Worm (Caenorhabditis elegans) whole organism, L3 larva: ENCODE data around the gene zer-1.

Experiments used
- ama-1 ChIP-seq: fragments of 150-350 bp; optimal IDR thresholded peaks from 2 replicates; lab custom pipeline; 2018
- ceh-16 ChIP-seq: sonication (generic microtip); optimal IDR thresholded peaks from 2 replicates; lab custom pipeline; 2017; ENCODE audit warnings: missing biosample characterization, missing genetic modification characterization
- ceh-28 ChIP-seq: fragments of 150-350 bp; optimal IDR thresholded peaks from 2 replicates; lab custom pipeline; 2014; ENCODE audit warnings: missing biosample characterization, missing genetic modification reagents, missing genetic modification characterization
- ceh-82 ChIP-seq: fragments of 150-350 bp; optimal IDR thresholded peaks from 2 replicates; lab custom pipeline; 2014; ENCODE audit warnings: missing biosample characterization, missing genetic modification characterization
- ceh-9 ChIP-seq: sonication (generic microtip); optimal IDR thresholded peaks from 2 replicates; lab custom pipeline; 2018; ENCODE audit warnings: missing biosample characterization, missing genetic modification characterization
- daf-12 ChIP-seq: fragments of 150-350 bp; optimal IDR thresholded peaks from 2 replicates; lab custom pipeline; 2014; ENCODE audit warnings: missing biosample characterization, missing genetic modification reagents, missing genetic modification characterization
- elt-1 ChIP-seq: fragments of 150-350 bp; optimal IDR thresholded peaks from 2 replicates; lab custom pipeline; 2014; ENCODE audit warnings: missing biosample characterization, missing genetic modification characterization
- elt-2 ChIP-seq: sonication (generic microtip); optimal IDR thresholded peaks from 2 replicates; lab custom pipeline; 2016; ENCODE audit warnings: missing genetic modification reagents, mild to moderate bottlenecking, missing genetic modification characterization, missing compliant biosample characterization
- eor-1 ChIP-seq, 2 experiments: fragments of 150-350 bp; optimal IDR thresholded peaks; 2 replicates each; lab custom pipeline; 2014 to 2018; ENCODE audit warnings: missing biosample characterization in 2 of 2, missing genetic modification characterization in 2 of 2
- fkh-10 ChIP-seq: sonication (generic microtip); optimal IDR thresholded peaks from 2 replicates; lab custom pipeline; 2017; ENCODE audit warnings: missing biosample characterization, missing genetic modification reagents, missing genetic modification characterization
- fkh-2 ChIP-seq: fragments of 150-350 bp; optimal IDR thresholded peaks from 2 replicates; lab custom pipeline; 2014; ENCODE audit warnings: missing biosample characterization, missing genetic modification reagents, missing genetic modification characterization
- hmg-11 ChIP-seq: sonication (generic microtip); optimal IDR thresholded peaks from 2 replicates; lab custom pipeline; 2016; ENCODE audit warnings: missing genetic modification characterization, missing compliant biosample characterization
- jun-1 ChIP-seq: fragments of 150-350 bp; optimal IDR thresholded peaks from 2 replicates; lab custom pipeline; 2014; ENCODE audit warnings: missing biosample characterization, missing genetic modification reagents, missing genetic modification characterization
- lin-15B ChIP-seq: fragments of 150-350 bp; optimal IDR thresholded peaks from 2 replicates; lab custom pipeline; 2014; ENCODE audit warnings: missing biosample characterization, missing genetic modification characterization
- lin-39 ChIP-seq: fragments of 150-350 bp; optimal IDR thresholded peaks from 2 replicates; lab custom pipeline; 2018; ENCODE audit warnings: missing biosample characterization, missing genetic modification reagents, missing genetic modification characterization
- lsy-12 ChIP-seq: sonication (generic microtip); optimal IDR thresholded peaks from 2 replicates; lab custom pipeline; 2016; ENCODE audit warnings: mild to moderate bottlenecking, missing genetic modification characterization, missing compliant biosample characterization
- mml-1 ChIP-seq: fragments of 150-350 bp; sonication (generic microtip); optimal IDR thresholded peaks from 3 replicates; lab custom pipeline; 2014; ENCODE audit warnings: missing biosample characterization, missing genetic modification characterization
- nfya-1 ChIP-seq: sonication (generic microtip); optimal IDR thresholded peaks from 2 replicates; lab custom pipeline; 2017; ENCODE audit warnings: missing genetic modification characterization, mild to moderate bottlenecking, missing compliant biosample characterization, antibody characterized with exemption, moderate library complexity; ENCODE audit not compliant: insufficient read depth
- nhr-23 ChIP-seq: fragments of 150-350 bp; optimal IDR thresholded peaks from 2 replicates; lab custom pipeline; 2014; ENCODE audit warnings: missing biosample characterization, missing genetic modification reagents, missing genetic modification characterization
- nhr-237 ChIP-seq: fragments of 150-350 bp; optimal IDR thresholded peaks from 2 replicates; lab custom pipeline; 2014; ENCODE audit warnings: missing biosample characterization, missing genetic modification characterization
- nhr-25 ChIP-seq: sonication (generic microtip); optimal IDR thresholded peaks from 2 replicates; lab custom pipeline; 2017; ENCODE audit warnings: missing biosample characterization, missing genetic modification characterization
- nhr-28 ChIP-seq: fragments of 150-350 bp; optimal IDR thresholded peaks from 2 replicates; lab custom pipeline; 2014; ENCODE audit warnings: missing biosample characterization, missing genetic modification characterization
- nhr-76 ChIP-seq: fragments of 150-350 bp; sonication (generic microtip); optimal IDR thresholded peaks from 5 replicates; lab custom pipeline; 2014; ENCODE audit warnings: missing biosample characterization, missing genetic modification characterization
- pha-4 ChIP-seq: fragments of 150-350 bp; optimal IDR thresholded peaks from 2 replicates; lab custom pipeline; 2014; ENCODE audit warnings: missing biosample characterization, missing genetic modification reagents, missing genetic modification characterization
- pqm-1 ChIP-seq: fragments of 150-350 bp; optimal IDR thresholded peaks from 2 replicates; lab custom pipeline; 2017; ENCODE audit warnings: missing biosample characterization, missing genetic modification characterization, inconsistent platforms
- sea-2 ChIP-seq: fragments of 150-350 bp; sonication (generic microtip); optimal IDR thresholded peaks from 4 replicates; lab custom pipeline; 2014; ENCODE audit warnings: missing biosample characterization, missing genetic modification reagents, missing genetic modification characterization
- skn-1 ChIP-seq: fragments of 150-350 bp; optimal IDR thresholded peaks from 2 replicates; lab custom pipeline; 2014; ENCODE audit warnings: missing biosample characterization, missing genetic modification characterization
- tbx-2 ChIP-seq: sonication (generic microtip); optimal IDR thresholded peaks from 2 replicates; lab custom pipeline; 2016; ENCODE audit warnings: mild to moderate bottlenecking, missing genetic modification characterization, missing compliant biosample characterization
- unc-39 ChIP-seq: sonication (generic microtip); optimal IDR thresholded peaks from 4 replicates; lab custom pipeline; 2017; ENCODE audit warnings: missing biosample characterization, missing genetic modification characterization
- unc-62 ChIP-seq: fragments of 150-350 bp; sonication (generic microtip); optimal IDR thresholded peaks from 4 replicates; lab custom pipeline; 2014; ENCODE audit warnings: missing biosample characterization, missing genetic modification reagents, missing genetic modification characterization
- zag-1 ChIP-seq: fragments of 150-350 bp; optimal IDR thresholded peaks from 2 replicates; lab custom pipeline; 2014; ENCODE audit warnings: missing biosample characterization, missing genetic modification characterization
- ztf-11 ChIP-seq: fragments of 150-350 bp; optimal IDR thresholded peaks from 2 replicates; lab custom pipeline; 2014; ENCODE audit warnings: missing biosample characterization, missing genetic modification characterization

zer-1 gene

ce11 chrIII:901600-902250, 15.1 kb upstream of the zer-1 start:
- TF ChIP-seq lin-39 (tag; lab: Kevin White, UChicago) (no peak), elt-2 (peak; percentile 34), lin-15B (tag; lab: Kevin White, UChicago) (peak; percentile 32), pha-4 (tag; lab: Kevin White, UChicago) (peak; percentile 33), eor-1 (tag; optimal IDR thresholded peaks at IDR 0.05; lab: Kevin White, UChicago) (no peak), nhr-237 (tag; lab: Kevin White, UChicago) (no peak), nhr-23 (tag; lab: Kevin White, UChicago) (peak; percentile 11), hmg-11 (tag; lab: Kevin White, UChicago) (peak; percentile 9)

- TF ChIP-seq nhr-25 (tag; lab: Kevin White, UChicago) (no peak), ceh-9 (no peak), ceh-82 (tag; lab: Kevin White, UChicago) (no peak), elt-2 (no peak), unc-39 (no peak)
Measured at ce11 chrIII:901148-901547, 14.6 kb upstream of the zer-1 start, which contains the start of gene sucl-2. sucl-2 (minus strand) TSS chrIII:901412.

- TF ChIP-seq fkh-10 (GFP tag; lab: Kevin White, UChicago) (no peak), ceh-16 (no peak), nhr-76 (tag; lab: Kevin White, UChicago) (no peak), zag-1 (tag; lab: Kevin White, UChicago) (no peak), nhr-28 (tag; lab: Kevin White, UChicago) (no peak), unc-62 (GFP tag; lab: Kevin White, UChicago) (no peak), jun-1 (tag; lab: Kevin White, UChicago) (no peak), mml-1 (tag; lab: Kevin White, UChicago) (no peak), ama-1 (lab: Kevin White, UChicago) (no peak)
- TF ChIP-seq, all 47 proteins: peak for 0
Measured at ce11 chrIII:900134-900533, 13.5 kb upstream of the zer-1 start.

ce11 chrIII:896904-897303, 10.3 kb upstream of the zer-1 start:
- no peak for TF ChIP-seq unc-62 (GFP tag; lab: Kevin White, UChicago)
- no peak for TF ChIP-seq pqm-1
- no peak for TF ChIP-seq zag-1 (tag; lab: Kevin White, UChicago)
- no peak for TF ChIP-seq fkh-10 (GFP tag; lab: Kevin White, UChicago)
- TF ChIP-seq ceh-28 (tag; lab: Kevin White, UChicago) = no peak

ce11 chrIII:895525-895924, 8.9 kb upstream of the zer-1 start, which contains the start of the genes ztf-18 and F23H11.2:
ztf-18 (minus strand) TSS chrIII:895712.
F23H11.2 (plus strand) TSS chrIII:895747.
- TF ChIP-seq fkh-2 (tag; lab: Kevin White, UChicago) (no peak), nhr-237 (tag; lab: Kevin White, UChicago) (no peak), ama-1 (lab: Kevin White, UChicago) (no peak), lsy-12 (tag; lab: Kevin White, UChicago) (no peak), skn-1 (tag; lab: Kevin White, UChicago) (no peak), ztf-11 (tag; lab: Kevin White, UChicago) (no peak), daf-12 (tag; lab: Kevin White, UChicago) (no peak), sea-2 (no peak), ceh-9 (no peak), hmg-11 (tag; lab: Kevin White, UChicago) (no peak), elt-1 (tag; lab: Kevin White, UChicago) (no peak), tbx-2 (no peak), jun-1 (tag; lab: Kevin White, UChicago) (no peak)
- TF ChIP-seq, all 47 proteins: peak for 0

- no peak for TF ChIP-seq nfya-1
- no peak for TF ChIP-seq pha-4 (tag; lab: Kevin White, UChicago)
- TF ChIP-seq tbx-2 = no peak
- no peak for TF ChIP-seq sea-2
- no peak for TF ChIP-seq nhr-25 (tag; lab: Kevin White, UChicago)
- peak; percentile 62 for TF ChIP-seq elt-2
- peak; percentile 48 for TF ChIP-seq pqm-1
Measured at ce11 chrIII:891014-891413, 4.4 kb upstream of the zer-1 start, which contains the start of gene T24C4.10. T24C4.10 (minus strand) TSS chrIII:891243.
